Fruit fly (Drosophila melanogaster): ENCODE results near the gene ver.

The ver gene

DNA sequence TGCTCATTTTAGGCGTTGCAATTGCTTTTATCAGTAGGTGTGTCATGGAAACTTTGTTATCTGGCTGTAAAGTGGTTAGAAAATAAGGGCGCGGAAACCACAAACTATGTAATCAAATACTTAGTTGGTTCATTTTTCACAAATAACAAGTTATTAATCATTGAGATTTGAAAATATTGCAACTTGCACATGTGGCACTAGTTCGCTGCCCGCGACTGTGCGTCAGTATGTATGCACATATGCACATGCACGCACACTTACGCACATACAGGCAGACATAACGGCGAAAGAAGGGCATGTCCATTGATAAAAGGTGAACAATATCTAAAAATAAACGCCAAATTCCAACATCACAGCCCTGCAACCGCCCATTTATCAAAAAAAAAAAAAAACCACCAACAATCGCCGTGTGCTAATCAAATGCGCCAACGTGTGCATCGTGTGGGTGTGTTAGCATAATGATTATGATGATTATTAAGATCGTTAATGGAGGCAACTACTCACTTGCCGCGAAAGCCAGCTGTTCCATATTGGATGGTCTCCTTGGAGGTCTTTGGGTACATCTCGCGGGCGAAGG is 5.7 kb downstream of the ver start:
- TF ChIP-seq insv (optimal IDR thresholded peaks at IDR 0.05) (no peak), ttk (optimal IDR thresholded peaks at IDR 0.05) (no peak), Sin3A (optimal IDR thresholded peaks at IDR 0.05) (no peak), psq (optimal IDR thresholded peaks at IDR 0.05) (no peak), h (optimal IDR thresholded peaks at IDR 0.05) (no peak), Myc (optimal IDR thresholded peaks at IDR 0.05) (no peak)

DNA sequence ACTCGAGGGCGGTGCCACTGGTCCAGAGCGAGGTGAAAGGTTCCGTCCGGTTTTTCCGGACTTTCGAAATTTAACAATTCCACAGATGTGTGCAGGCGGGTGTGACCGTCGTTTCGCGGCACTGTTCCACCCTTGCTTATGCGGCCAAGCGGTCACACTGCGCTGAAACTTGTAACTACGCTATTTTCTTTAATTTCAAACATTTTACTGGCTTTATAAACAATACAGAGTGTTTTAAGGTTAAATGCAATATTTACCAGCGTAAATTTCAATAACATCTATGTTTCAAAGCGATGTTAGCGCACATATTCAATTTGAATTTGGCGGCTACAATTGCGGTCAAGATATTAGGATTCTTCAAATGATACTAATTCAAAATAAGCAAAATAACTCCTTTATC is 6.3 kb downstream of the ver start, which contains the start of gene nst:
TSS of gene nst (minus strand) at position 128 of the 400 bp plus-strand sequence.
- TF ChIP-seq insv (optimal IDR thresholded peaks at IDR 0.05) (no peak), Myc (optimal IDR thresholded peaks at IDR 0.05) (no peak), psq (optimal IDR thresholded peaks at IDR 0.05) (no peak), Sin3A (optimal IDR thresholded peaks at IDR 0.05) (no peak), ttk (optimal IDR thresholded peaks at IDR 0.05) (no peak), h (optimal IDR thresholded peaks at IDR 0.05) (no peak)

DNA sequence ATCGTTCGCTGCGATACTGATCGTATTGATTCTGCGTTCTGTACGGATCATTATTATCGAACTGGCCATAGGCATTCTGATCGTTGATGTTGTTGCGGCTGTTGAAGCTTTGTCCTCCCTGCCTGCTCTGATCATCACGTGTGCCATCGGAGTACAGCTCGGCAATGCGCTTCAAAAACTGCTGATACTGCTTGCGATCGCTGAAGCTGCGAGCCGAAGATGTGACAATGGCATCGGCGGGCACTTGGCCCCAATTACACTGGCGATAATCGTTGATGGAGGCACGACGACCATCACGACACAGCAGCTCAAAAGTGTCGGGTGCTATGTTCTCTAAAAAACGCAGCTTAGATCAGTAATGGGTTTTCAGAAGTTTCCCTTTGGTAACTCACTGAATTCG is 8.4 kb downstream of the ver start:
- TF ChIP-seq insv (optimal IDR thresholded peaks at IDR 0.05) (no peak), h (optimal IDR thresholded peaks at IDR 0.05) (no peak), psq (optimal IDR thresholded peaks at IDR 0.05) (no peak), Sin3A (optimal IDR thresholded peaks at IDR 0.05) (no peak), Myc (optimal IDR thresholded peaks at IDR 0.05) (no peak), ttk (optimal IDR thresholded peaks at IDR 0.05) (no peak)

DNA sequence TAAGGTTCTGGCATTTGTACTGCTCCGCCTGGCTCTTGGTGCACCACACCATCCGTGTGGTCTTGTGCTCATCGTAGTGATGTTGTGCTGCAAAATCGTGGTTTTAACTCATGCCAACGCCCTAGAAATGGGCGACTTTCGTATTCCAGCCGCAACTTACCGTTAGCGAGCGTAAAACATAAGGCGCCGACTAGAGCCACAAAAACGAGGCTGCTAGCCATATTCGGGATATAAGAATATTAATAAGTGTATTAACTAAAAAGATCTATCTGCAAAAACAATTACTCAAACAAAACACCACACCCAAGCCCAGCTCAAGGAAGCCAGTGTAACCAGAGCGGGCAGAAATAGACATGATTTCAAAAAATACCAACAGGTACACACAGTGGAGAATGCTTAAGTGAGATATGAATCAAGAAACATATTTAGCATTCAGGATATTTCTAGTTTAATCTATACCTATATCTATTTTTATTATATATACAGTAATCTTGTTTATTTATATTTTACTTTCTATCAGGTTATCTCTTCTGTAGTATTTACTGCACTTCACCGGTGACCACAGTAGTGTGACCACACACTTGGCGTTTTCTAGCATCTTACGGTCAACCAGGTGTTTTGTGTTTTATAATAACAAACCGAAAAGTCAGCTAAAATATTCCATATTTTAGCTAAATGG is 9.7 kb downstream of the ver start, which contains the start of the genes Tsf2 and CG34242:
TSS of gene Tsf2 (minus strand) at position 333 of the 679 bp plus-strand sequence.
TSS of gene CG34242 (plus strand) at position 605 of the 679 bp plus-strand sequence.
- TF ChIP-seq ttk (optimal IDR thresholded peaks at IDR 0.05) (no peak), h (optimal IDR thresholded peaks at IDR 0.05) (no peak), Sin3A (optimal IDR thresholded peaks at IDR 0.05) (no peak), Myc (optimal IDR thresholded peaks at IDR 0.05) (no peak), insv (optimal IDR thresholded peaks at IDR 0.05) (no peak), psq (optimal IDR thresholded peaks at IDR 0.05) (no peak)

DNA sequence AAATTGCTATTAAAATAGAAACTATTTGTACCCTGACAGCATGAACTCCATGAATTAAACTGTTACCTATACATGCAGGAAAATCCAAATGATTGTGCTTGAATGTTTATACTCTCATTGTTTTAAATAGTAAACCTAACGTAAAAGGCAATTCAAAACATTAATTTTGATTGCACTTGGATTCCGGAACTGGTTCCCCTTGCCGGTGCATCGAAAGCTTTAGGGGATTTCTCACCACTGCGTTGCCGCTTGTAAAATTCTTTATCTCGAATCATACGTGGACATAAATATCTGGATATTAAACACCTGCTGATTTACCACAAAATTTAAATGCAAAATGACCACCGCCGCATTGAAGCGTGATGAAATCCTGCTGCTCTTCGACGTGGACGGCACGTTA is 10.5 kb downstream of the ver start, which contains the start of gene Pmm2:
TSS of gene Pmm2 (plus strand) at position 273 of the 400 bp plus-strand sequence.
- TF ChIP-seq insv (optimal IDR thresholded peaks at IDR 0.05) (no peak), psq (optimal IDR thresholded peaks at IDR 0.05) (no peak), Myc (optimal IDR thresholded peaks at IDR 0.05) (no peak), Sin3A (optimal IDR thresholded peaks at IDR 0.05) (no peak), ttk (optimal IDR thresholded peaks at IDR 0.05) (no peak), h (optimal IDR thresholded peaks at IDR 0.05) (no peak)

DNA sequence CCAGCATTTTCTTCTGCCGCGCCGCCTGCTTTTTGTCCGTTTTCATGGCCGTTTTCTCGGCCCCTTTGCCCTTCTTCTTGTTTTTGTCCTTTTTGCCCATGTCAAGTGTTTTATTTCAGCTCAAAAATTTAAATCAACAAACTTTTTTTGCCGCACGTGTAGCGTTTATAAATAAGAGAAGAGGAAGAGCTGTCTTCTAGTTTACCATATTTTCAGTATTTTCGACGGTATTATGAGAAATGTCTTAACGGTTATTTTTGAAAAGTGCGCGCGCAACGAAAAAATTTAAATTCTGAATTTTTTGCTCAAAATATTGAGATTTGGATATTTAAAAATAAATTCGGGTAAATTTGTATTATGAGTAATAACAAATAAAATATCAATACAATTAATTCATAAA is 13.3 kb downstream of the ver start, which contains the start of gene CG4069:
TSS of gene CG4069 (minus strand) at position 193 of the 400 bp plus-strand sequence.
- TF ChIP-seq Myc (optimal IDR thresholded peaks at IDR 0.05) (no peak), psq (optimal IDR thresholded peaks at IDR 0.05) (no peak), insv (optimal IDR thresholded peaks at IDR 0.05) (no peak)

DNA sequence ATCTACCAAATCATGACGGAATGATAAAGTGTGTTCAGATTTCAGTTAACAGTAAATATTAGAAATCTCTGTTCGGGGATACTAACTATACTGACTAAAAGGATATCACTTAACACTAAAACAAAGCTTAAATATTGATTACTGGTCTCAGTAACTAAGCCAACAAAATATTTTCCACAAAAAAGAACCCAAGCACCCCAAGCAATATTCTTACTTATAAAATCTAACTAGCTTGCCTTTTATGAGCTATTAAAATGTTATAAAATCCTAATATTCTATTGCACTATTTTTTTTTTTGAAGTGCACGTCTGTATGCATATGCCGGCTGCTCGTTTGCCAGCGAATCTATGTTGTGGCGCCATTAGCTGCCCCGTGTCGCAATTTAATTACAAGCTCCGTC is 25.7 kb downstream of the ver start:
- TF ChIP-seq insv (optimal IDR thresholded peaks at IDR 0.05) (no peak), psq (optimal IDR thresholded peaks at IDR 0.05) (no peak), h (optimal IDR thresholded peaks at IDR 0.05) (no peak), Myc (optimal IDR thresholded peaks at IDR 0.05) (no peak), ttk (optimal IDR thresholded peaks at IDR 0.05) (no peak), Sin3A (optimal IDR thresholded peaks at IDR 0.05) (no peak)

DNA sequence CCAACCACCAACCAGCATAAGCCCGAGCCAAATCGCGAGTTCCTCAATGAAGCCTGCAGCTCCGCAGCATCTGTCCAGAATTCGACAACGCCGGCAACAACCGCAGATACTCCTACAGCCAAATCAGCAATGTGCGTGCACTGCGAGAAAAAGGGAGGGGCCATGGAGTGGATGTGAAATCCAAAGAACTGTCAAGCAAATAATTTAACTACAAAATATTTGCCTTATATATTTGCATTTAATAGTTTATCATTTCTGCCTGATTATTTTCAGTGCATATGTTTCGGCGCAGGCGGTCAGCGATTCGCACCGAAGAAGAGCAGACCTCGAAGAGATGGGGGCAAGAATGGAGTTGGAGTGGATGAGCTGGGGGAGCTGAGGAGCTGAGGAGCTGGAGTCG is 27.9 kb downstream of the ver start:
- no peak for TF ChIP-seq psq (optimal IDR thresholded peaks at IDR 0.05)

DNA sequence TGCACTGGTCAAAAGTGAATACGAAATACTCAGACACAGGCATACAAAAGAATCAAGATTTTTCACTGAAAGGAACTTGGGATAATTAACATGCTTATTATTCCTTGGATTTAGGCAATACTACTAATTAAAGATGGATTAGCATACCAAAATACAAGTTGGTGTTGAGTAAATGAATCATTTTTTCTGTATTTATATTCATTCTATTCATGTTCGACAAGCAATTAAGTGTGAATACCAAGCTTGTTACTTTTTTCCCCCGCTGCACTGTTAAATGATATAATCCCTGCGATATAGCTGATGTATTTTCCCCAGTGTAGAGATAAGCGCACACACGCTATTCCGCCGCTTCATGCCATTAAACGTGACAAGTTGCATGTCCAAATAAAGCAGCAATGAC is 33.9 kb downstream of the ver start:
- TF ChIP-seq Sin3A (optimal IDR thresholded peaks at IDR 0.05) (no peak), Myc (optimal IDR thresholded peaks at IDR 0.05) (no peak), insv (optimal IDR thresholded peaks at IDR 0.05) (no peak), ttk (optimal IDR thresholded peaks at IDR 0.05) (no peak), h (optimal IDR thresholded peaks at IDR 0.05) (no peak), psq (optimal IDR thresholded peaks at IDR 0.05) (no peak)

DNA sequence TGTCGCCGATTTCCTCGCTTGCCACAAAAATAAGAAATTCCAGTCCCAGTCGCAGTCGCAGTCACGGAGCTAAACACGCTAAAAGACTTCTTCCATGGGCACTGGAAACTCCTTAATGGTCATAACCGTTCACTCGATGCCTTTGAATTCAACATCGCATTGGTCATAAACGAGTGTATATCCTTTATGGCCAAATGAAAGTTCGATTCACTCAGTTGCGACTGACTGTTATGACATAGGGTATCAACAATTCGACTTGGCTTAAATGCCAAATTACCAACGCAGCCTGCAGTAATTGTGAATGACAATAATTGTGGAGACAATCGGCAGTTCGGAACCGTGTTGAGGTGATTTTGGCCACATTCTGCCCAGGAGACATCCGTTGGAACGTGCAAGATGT is 35.5 kb downstream of the ver start:
- TF ChIP-seq Sin3A (optimal IDR thresholded peaks at IDR 0.05) (no peak), Myc (optimal IDR thresholded peaks at IDR 0.05) (no peak), ttk (optimal IDR thresholded peaks at IDR 0.05) (no peak), h (optimal IDR thresholded peaks at IDR 0.05) (no peak), psq (optimal IDR thresholded peaks at IDR 0.05) (no peak), insv (optimal IDR thresholded peaks at IDR 0.05) (no peak)

DNA sequence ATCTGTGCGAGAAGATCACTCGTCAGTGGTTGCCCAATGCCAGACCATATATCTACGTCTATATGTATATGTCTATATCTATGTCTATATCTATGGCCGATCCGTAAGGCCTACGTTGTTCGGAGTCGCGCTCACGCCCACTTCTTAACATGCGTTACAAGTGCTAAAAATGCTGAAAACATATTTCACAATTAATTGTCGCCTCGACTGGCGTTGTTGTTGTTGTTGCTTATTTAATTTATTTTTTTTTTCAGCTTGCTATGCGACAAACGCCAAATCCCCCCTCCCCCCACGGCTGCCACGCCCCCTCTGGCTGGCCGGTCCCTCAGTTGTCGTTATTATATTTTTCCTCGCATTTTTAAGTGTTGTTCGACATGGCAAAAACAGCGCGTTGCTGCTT is 40.5 kb downstream of the ver start:
- TF ChIP-seq Myc (optimal IDR thresholded peaks at IDR 0.05) (no peak), ttk (optimal IDR thresholded peaks at IDR 0.05) (no peak), psq (optimal IDR thresholded peaks at IDR 0.05) (no peak), h (optimal IDR thresholded peaks at IDR 0.05) (no peak), insv (optimal IDR thresholded peaks at IDR 0.05) (no peak), Sin3A (optimal IDR thresholded peaks at IDR 0.05) (no peak)

DNA sequence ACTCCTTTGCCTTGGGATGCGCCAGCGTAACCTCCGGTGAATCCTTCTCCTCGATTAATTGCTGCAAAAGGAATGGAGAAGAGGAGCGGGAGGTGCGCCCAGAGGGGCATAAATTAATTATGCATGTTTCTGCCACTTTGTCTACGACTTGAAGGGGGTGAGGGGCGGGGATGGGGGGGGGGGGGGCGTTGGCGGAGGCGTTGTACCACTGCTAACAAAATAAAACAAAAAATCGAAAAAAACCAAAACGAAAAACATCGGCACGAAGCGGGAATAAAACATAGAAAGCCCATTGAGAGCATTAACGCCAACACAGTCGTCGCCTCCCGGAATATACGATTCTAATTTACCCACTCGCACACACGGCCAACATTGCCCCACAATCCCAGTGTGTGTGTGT is 41.2 kb downstream of the ver start:
- TF ChIP-seq h (optimal IDR thresholded peaks at IDR 0.05) (no peak), insv (optimal IDR thresholded peaks at IDR 0.05) (no peak), Myc (optimal IDR thresholded peaks at IDR 0.05) (no peak), Sin3A (optimal IDR thresholded peaks at IDR 0.05) (no peak), ttk (optimal IDR thresholded peaks at IDR 0.05) (no peak), psq (optimal IDR thresholded peaks at IDR 0.05) (no peak)

DNA sequence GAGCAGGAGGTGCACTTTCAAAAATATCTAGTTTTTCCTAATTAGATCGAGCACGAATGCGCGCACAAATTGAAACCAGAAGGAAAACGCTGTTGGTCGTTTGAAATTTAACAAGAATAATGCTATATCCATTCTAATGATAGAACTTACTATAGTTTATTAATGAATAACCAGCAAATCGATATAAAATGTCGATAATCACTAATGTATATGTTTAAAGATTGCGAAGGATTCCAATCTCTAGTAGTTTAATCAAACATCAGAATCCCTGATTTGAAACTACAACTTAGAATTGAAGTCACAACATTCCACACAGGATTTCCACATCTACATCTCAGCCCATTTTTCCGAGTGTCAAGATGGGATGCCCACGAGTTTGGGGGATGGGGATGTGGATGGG is 41.6 kb downstream of the ver start:
- TF ChIP-seq Sin3A (optimal IDR thresholded peaks at IDR 0.05) (no peak), insv (optimal IDR thresholded peaks at IDR 0.05) (no peak), ttk (optimal IDR thresholded peaks at IDR 0.05) (no peak)

Measured in Kc167 (cell line).